Worm (Caenorhabditis elegans): ENCODE data around the gene tyr-2.

tyr-2 gene

DNA sequence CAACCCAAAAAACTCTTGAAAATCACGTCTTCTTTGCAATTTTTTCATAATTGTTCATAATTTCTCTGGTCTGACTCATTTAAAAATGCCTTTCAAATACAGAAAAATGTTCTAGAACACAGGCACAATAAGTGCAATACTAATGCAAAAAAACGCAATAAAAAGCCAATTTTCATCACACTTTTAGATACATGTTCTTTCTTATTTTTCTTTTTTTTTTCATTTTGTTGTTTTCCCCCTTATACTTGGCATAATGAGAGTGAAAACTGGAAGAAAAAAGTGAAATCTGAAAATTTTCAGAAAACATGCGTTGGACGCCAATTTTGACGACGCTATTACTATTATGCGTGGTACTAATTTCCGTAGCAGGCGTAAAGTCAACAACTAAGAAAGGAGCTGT, at the start of gene tyr-2:
tyr-2 (plus strand) TSS at position 301 of the 400 bp plus-strand sequence.
- TF ChIP-seq fkh-2 (tag; optimal IDR thresholded peaks at IDR 0.05) (no peak), unc-62 (GFP tag; optimal IDR thresholded peaks at IDR 0.05) (no peak), ceh-82 (tag; optimal IDR thresholded peaks at IDR 0.05) (no peak), nhr-237 (tag; optimal IDR thresholded peaks at IDR 0.05) (no peak), pha-4 (tag; optimal IDR thresholded peaks at IDR 0.05) (no peak), daf-12 (tag; optimal IDR thresholded peaks at IDR 0.05) (no peak), egl-5 (tag; optimal IDR thresholded peaks at IDR 0.05) (no peak), ZK546.5 (tag; optimal IDR thresholded peaks at IDR 0.05) (no peak), nfya-1 (tag; optimal IDR thresholded peaks at IDR 0.05; ENCODE audit: insufficient read depth) (no peak), pqm-1 (tag; optimal IDR thresholded peaks at IDR 0.05) (no peak), ztf-11 (tag; optimal IDR thresholded peaks at IDR 0.05) (no peak), nhr-28 (tag; optimal IDR thresholded peaks at IDR 0.05) (no peak), hmg-11 (tag; optimal IDR thresholded peaks at IDR 0.05) (no peak), lsy-12 (tag; optimal IDR thresholded peaks at IDR 0.05) (no peak), elt-3 (tag; optimal IDR thresholded peaks at IDR 0.05) (no peak), R02D3.7 (tag; optimal IDR thresholded peaks at IDR 0.05) (no peak), mml-1 (tag; optimal IDR thresholded peaks at IDR 0.05) (no peak), nhr-43 (tag; optimal IDR thresholded peaks at IDR 0.05; ENCODE audit: poor library complexity, severe bottlenecking) (no peak), jun-1 (tag; optimal IDR thresholded peaks at IDR 0.05) (no peak), elt-1 (tag; optimal IDR thresholded peaks at IDR 0.05) (no peak)

ce11 chrIII:13695588-13695987, 48.4 kb upstream of the tyr-2 start:
- no peak for TF ChIP-seq eor-1 (tag; optimal IDR thresholded peaks at IDR 0.05)
- no peak for TF ChIP-seq aly-2 (tag; optimal IDR thresholded peaks at IDR 0.05)
- TF ChIP-seq nhr-23 (tag; optimal IDR thresholded peaks at IDR 0.05) = peak; percentile 14

DNA sequence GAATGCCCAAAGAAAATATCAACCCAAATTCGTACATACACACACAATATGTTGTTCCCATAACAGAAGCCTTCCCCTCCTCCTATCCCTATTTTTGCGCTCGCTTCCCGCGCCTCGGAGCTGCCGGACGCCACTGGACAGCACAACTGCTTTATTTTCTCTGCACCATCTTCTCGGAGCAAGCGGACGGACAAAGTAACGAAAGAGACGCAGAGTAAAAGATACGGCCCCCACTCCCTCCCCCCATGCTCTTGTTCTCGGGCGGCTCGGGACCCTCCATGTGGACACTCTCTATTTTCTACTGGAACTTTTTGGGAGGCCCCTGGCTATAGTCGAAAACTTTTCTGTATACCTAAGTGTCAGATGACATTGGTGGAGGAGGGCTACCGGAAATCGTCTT, 46.2 kb upstream of the tyr-2 start:
- TF ChIP-seq ztf-11 (tag; optimal IDR thresholded peaks at IDR 0.05) (no peak), jun-1 (tag; optimal IDR thresholded peaks at IDR 0.05) (no peak), hmg-11 (tag; optimal IDR thresholded peaks at IDR 0.05) (peak; percentile 60), lin-39 (tag; optimal IDR thresholded peaks at IDR 0.05) (peak; percentile 51), lin-15B (tag; optimal IDR thresholded peaks at IDR 0.05) (peak; percentile 22), nfya-1 (tag; optimal IDR thresholded peaks at IDR 0.05; ENCODE audit: insufficient read depth) (peak; percentile 67), fkh-10 (GFP tag; optimal IDR thresholded peaks at IDR 0.05) (peak; percentile 0)

DNA sequence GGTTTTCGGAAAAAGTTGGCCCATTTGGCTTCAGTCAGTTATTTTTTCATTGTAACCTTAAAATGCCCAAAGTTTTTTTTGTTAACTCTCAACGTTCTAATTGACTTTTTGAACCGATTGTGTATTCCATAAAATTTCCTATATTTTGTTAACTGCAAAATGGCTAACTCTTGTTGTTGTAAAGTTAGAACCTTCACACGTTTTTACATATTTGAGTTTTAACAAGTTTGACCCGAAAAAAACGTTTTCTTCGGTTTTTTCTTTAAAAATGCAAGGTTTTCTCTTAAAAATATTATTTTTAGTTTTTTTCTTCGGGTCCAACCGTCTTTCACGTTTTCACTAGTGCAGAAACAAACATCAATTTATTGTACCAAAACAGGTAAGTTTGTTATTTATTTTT, 42.3 kb upstream of the tyr-2 start, which contains the start of gene lit-1:
lit-1 (plus strand) TSS at position 301 of the 400 bp plus-strand sequence.
- TF ChIP-seq ceh-16 (tag; optimal IDR thresholded peaks at IDR 0.05) (no peak), nhr-43 (tag; optimal IDR thresholded peaks at IDR 0.05; ENCODE audit: poor library complexity, severe bottlenecking) (no peak), fkh-2 (tag; optimal IDR thresholded peaks at IDR 0.05) (no peak)

ce11 chrIII:13708415-13708814, 35.6 kb upstream of the tyr-2 start:
- TF ChIP-seq nfya-1 (tag; optimal IDR thresholded peaks at IDR 0.05; ENCODE audit: insufficient read depth) (peak; percentile 82), unc-62 (GFP tag; optimal IDR thresholded peaks at IDR 0.05) (no peak), hmg-11 (tag; optimal IDR thresholded peaks at IDR 0.05) (no peak), mdl-1 (tag; optimal IDR thresholded peaks at IDR 0.05) (no peak), ceh-9 (tag; optimal IDR thresholded peaks at IDR 0.05) (no peak), ama-1 (optimal IDR thresholded peaks at IDR 0.05) (no peak)

DNA sequence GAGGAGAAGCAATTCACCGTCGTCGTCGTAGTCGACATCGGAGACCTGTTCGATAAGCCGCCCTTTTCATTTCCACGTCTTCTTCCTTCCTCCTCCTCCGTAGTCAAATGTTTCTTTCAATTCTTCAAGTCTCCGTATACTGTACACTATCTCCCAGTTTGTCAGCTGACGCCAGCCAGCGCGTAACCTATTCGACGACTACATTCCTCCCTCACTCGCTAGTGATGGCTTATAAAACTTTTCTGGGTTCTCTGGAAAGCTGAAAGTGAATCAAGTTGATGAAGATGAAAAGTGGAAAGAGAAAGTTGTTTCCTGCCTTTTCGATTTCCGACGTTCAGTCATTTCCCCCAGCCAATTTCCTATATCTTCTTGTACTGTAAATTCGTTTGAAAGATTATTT, 34.9 kb upstream of the tyr-2 start:
- TF ChIP-seq nhr-23 (tag; optimal IDR thresholded peaks at IDR 0.05) (peak; percentile 65), ama-1 (optimal IDR thresholded peaks at IDR 0.05) (peak; percentile 68), nhr-43 (tag; optimal IDR thresholded peaks at IDR 0.05; ENCODE audit: poor library complexity, severe bottlenecking) (peak; percentile 26), elt-2 (tag; optimal IDR thresholded peaks at IDR 0.05) (no peak), nhr-25 (tag; optimal IDR thresholded peaks at IDR 0.05) (peak; percentile 60), pqm-1 (tag; optimal IDR thresholded peaks at IDR 0.05) (no peak), nfya-1 (tag; optimal IDR thresholded peaks at IDR 0.05; ENCODE audit: insufficient read depth) (peak; percentile 20), sea-2 (GFP tag; optimal IDR thresholded peaks at IDR 0.05) (no peak)
